Worm (Caenorhabditis elegans): ENCODE measurements around the gene C25D7.10.

- TF ChIP-seq ama-1 (optimal IDR thresholded peaks at IDR 0.05) (no peak), unc-86 (tag; optimal IDR thresholded peaks at IDR 0.05) (no peak), unc-42 (tag; optimal IDR thresholded peaks at IDR 0.05) (no peak), ceh-19 (GFP tag; optimal IDR thresholded peaks at IDR 0.05) (no peak), ceh-2 (tag; optimal IDR thresholded peaks at IDR 0.05) (no peak), npax-4 (tag; optimal IDR thresholded peaks at IDR 0.05) (no peak), tbx-2 (tag; optimal IDR thresholded peaks at IDR 0.05) (no peak), K02D7.2 (tag; optimal IDR thresholded peaks at IDR 0.05) (no peak), ceh-34 (tag; optimal IDR thresholded peaks at IDR 0.05) (no peak)
These were observed 21.3 kb downstream of the C25D7.10 start, which contains the start of gene C01G10.18 for ce11 chrV:15088613-15089012.

Data from whole organism, late embryonic.